Worm (Caenorhabditis elegans) whole organism, midembryonic: ENCODE measurements around the gene R12B2.13.

Source experiments
- tab-1 ChIP-seq: fragments of 200-800 bp; sonication (Bioruptor generic); IDR thresholded peaks from 2 replicates; pipeline ENCODE4 v1.3.6; 2022; ENCODE audit warnings: missing genetic modification characterization, missing compliant biosample characterization
- ztf-23 ChIP-seq: fragments of 200-800 bp; sonication (Bioruptor generic); IDR thresholded peaks from 2 replicates; pipeline ENCODE4 v1.3.6; 2022; ENCODE audit warnings: missing genetic modification reagents, missing genetic modification characterization, missing compliant biosample characterization

Gene R12B2.13

DNA sequence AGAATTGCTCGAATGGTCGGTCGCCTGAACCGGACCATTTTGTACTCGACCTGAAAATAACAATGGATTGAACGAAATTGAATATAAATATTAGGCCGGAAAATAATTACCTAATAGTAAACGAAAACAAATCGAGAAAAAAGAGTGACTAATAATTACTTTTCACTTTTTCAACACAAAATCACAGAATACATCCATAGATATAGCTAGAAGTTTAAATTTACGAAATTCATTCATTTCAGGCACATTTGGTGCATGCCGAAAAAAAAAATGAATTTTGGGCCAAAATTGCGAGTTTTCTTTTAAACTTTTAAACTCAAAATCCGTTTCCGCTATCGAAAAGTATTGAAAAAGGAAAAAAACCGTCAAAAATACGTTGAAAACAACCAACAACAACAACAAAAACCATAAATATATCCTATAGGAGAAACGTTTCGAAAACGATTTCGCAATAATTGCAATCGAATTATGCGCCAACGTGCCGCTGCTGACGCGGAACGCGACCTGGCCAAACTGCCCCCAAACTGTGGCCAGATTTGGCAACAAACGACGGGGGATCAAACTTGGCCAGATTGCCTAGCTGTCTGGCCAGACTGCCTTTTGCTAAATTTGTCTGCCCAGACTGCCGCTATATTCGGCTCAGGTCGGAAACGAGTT, 47.9 kb downstream of the R12B2.13 start, which contains the start of gene Y37B11A.3:
Gene Y37B11A.3, minus strand, starts transcription at position 51 of the 657 bp plus-strand sequence.
- TF ChIP-seq ztf-23 (0 out of 2 replicates have a peak, but pooled peaks have one; percentile 27), tab-1 (GFP tag; lab: Robert Waterston, UW) (no peak)
